Fruit fly (Drosophila melanogaster) whole organism, embryonic: Measurements from ENCODE around the gene Dtg.

Experiments
- BtbVII ChIP-seq: fragments of 200-800 bp; sonication (Bioruptor generic); optimal IDR thresholded peaks from 3 replicates; lab custom pipeline; 2017; ENCODE audit warnings: missing biosample characterization, mild to moderate bottlenecking, missing genetic modification characterization
- CG10462 ChIP-seq: fragments of 200-800 bp; sonication (Bioruptor generic); optimal IDR thresholded peaks from 2 replicates; lab custom pipeline; 2016; ENCODE audit warnings: missing biosample characterization, missing genetic modification characterization
- CG10979 ChIP-seq: fragments of 200-800 bp; sonication (Bioruptor generic); optimal IDR thresholded peaks from 2 replicates; lab custom pipeline; 2018; ENCODE audit warnings: missing biosample characterization, mild to moderate bottlenecking, missing genetic modification characterization, moderate library complexity
- CG12942 ChIP-seq: fragments of 200-800 bp; sonication (Bioruptor generic); optimal IDR thresholded peaks from 3 replicates; lab custom pipeline; 2016; ENCODE audit warnings: missing biosample characterization, missing genetic modification characterization
- CG14710 ChIP-seq: fragments of 200-800 bp; sonication (Bioruptor generic); optimal IDR thresholded peaks from 3 replicates; lab custom pipeline; 2019; ENCODE audit warnings: missing biosample characterization, mild to moderate bottlenecking, missing genetic modification characterization, moderate library complexity
- CG31224 ChIP-seq: fragments of 200-800 bp; sonication (Bioruptor generic); IDR thresholded peaks from 2 replicates; pipeline ENCODE4 v1.3.6; 2022; ENCODE audit warnings: missing biosample characterization, missing genetic modification characterization
- CG31388 ChIP-seq: fragments of 200-800 bp; sonication (Bioruptor generic); optimal IDR thresholded peaks from 2 replicates; lab custom pipeline; 2016; ENCODE audit warnings: missing biosample characterization, missing genetic modification characterization
- CG31441 ChIP-seq: fragments of 200-800 bp; sonication (Bioruptor generic); IDR thresholded peaks from 2 replicates; pipeline ENCODE4 v1.3.6; 2022; ENCODE audit warnings: missing biosample characterization, missing genetic modification characterization
- CG4854 ChIP-seq: fragments of 200-800 bp; sonication (Bioruptor generic); optimal IDR thresholded peaks from 2 replicates; lab custom pipeline; 2016; ENCODE audit warnings: missing biosample characterization, missing genetic modification characterization, inconsistent platforms
- CG6272 ChIP-seq: fragments of 200-800 bp; sonication (Bioruptor generic); IDR thresholded peaks from 2 replicates; pipeline ENCODE4 v1.3.6; 2022; ENCODE audit warnings: missing biosample characterization, missing genetic modification characterization
- CG6813 ChIP-seq: fragments of 200-800 bp; sonication (Bioruptor generic); optimal IDR thresholded peaks from 2 replicates; lab custom pipeline; 2017; ENCODE audit warnings: missing biosample characterization, missing genetic modification characterization, mild to moderate bottlenecking, moderate library complexity, missing genetic modification reagents
- CG7963 ChIP-seq: fragments of 200-800 bp; sonication (Bioruptor generic); IDR thresholded peaks from 3 replicates; pipeline ENCODE4 v1.3.6; 2022; ENCODE audit warnings: missing biosample characterization, missing genetic modification characterization; ENCODE audit not compliant: partially characterized antibody
- CTCF ChIP-seq: fragments of 200-800 bp; sonication (Bioruptor generic); optimal IDR thresholded peaks from 2 replicates; lab custom pipeline; 2017; ENCODE audit warnings: missing biosample characterization, mild to moderate bottlenecking, missing genetic modification characterization, moderate library complexity
- Chrac-16 ChIP-seq: fragments of 200-800 bp; sonication (Bioruptor generic); optimal IDR thresholded peaks from 3 replicates; lab custom pipeline; 2016; ENCODE audit warnings: missing biosample characterization, missing genetic modification characterization
- CoRest ChIP-seq: fragments of 200-800 bp; sonication (Bioruptor generic); optimal IDR thresholded peaks from 3 replicates; lab custom pipeline; 2018; ENCODE audit warnings: missing biosample characterization, mild to moderate bottlenecking, missing genetic modification characterization, moderate library complexity
- D ChIP-seq, 2 experiments: fragments of 200-800 bp in 1 of 2; fragments of >200 bp in 1 of 2; sonication (Bioruptor generic) in 1 of 2; optimal IDR thresholded peaks; 2 replicates in 1 of 2; 3 replicates in 1 of 2; lab custom pipeline; 2017; ENCODE audit warnings: mild to moderate bottlenecking in 1 of 2, missing biosample characterization in 1 of 2, missing genetic modification characterization in 1 of 2, missing genetic modification reagents in 1 of 2
- Dll ChIP-seq: fragments of 200-800 bp; sonication (Bioruptor generic); IDR thresholded peaks from 4 replicates; pipeline ENCODE4 v1.3.6; 2022; ENCODE audit warnings: missing biosample characterization, missing genetic modification characterization; ENCODE audit not compliant: partially characterized antibody
- Fer1 ChIP-seq: fragments of 200-800 bp; sonication (Bioruptor generic); optimal IDR thresholded peaks from 2 replicates; lab custom pipeline; 2017; ENCODE audit warnings: missing biosample characterization, mild to moderate bottlenecking, missing genetic modification characterization
- HLH3B ChIP-seq: fragments of 200-800 bp; sonication (Bioruptor generic); IDR thresholded peaks from 2 replicates; pipeline ENCODE4 v1.3.6; 2022; ENCODE audit warnings: missing biosample characterization, missing genetic modification characterization
- MBD-R2 ChIP-seq: fragments of 200-800 bp; sonication (Bioruptor generic); IDR thresholded peaks from 2 replicates; pipeline ENCODE4 v1.3.6; 2022; ENCODE audit warnings: missing biosample characterization, missing genetic modification characterization
- Ravus ChIP-seq: fragments of 200-800 bp; sonication (Bioruptor generic); IDR thresholded peaks from 2 replicates; pipeline ENCODE4 v1.3.6; 2022; ENCODE audit warnings: missing biosample characterization, missing genetic modification characterization
- Rfx ChIP-seq: fragments of 200-800 bp; sonication (Bioruptor generic); IDR thresholded peaks from 2 replicates; pipeline ENCODE4 v1.3.6; 2022; ENCODE audit warnings: missing biosample characterization, missing genetic modification characterization
- Six4 ChIP-seq: fragments of 200-800 bp; sonication (Bioruptor generic); optimal IDR thresholded peaks from 2 replicates; lab custom pipeline; 2016; ENCODE audit warnings: missing biosample characterization, missing genetic modification characterization
- TFAM ChIP-seq: fragments of 200-800 bp; sonication (Bioruptor generic); optimal IDR thresholded peaks from 2 replicates; lab custom pipeline; 2017; ENCODE audit warnings: missing biosample characterization, missing genetic modification characterization, inconsistent platforms
- ab ChIP-seq: fragments of 200-800 bp; sonication (Bioruptor generic); optimal IDR thresholded peaks from 2 replicates; lab custom pipeline; 2016; ENCODE audit warnings: missing biosample characterization, missing genetic modification characterization
- ase ChIP-seq: fragments of 200-800 bp; sonication (Bioruptor generic); IDR thresholded peaks from 3 replicates; pipeline ENCODE4 v1.3.6; 2022; ENCODE audit warnings: missing biosample characterization, missing genetic modification characterization
- az2 ChIP-seq: fragments of 200-800 bp; sonication (Bioruptor generic); optimal IDR thresholded peaks from 3 replicates; lab custom pipeline; 2016; ENCODE audit warnings: missing biosample characterization, missing genetic modification characterization
- bowl ChIP-seq: fragments of 200-800 bp; sonication (Bioruptor generic); IDR thresholded peaks from 2 replicates; pipeline ENCODE4 v1.3.6; 2022; ENCODE audit warnings: missing biosample characterization, missing genetic modification characterization
- cad ChIP-seq: fragments of >200 bp; optimal IDR thresholded peaks from 2 replicates; lab custom pipeline; 2017; ENCODE audit warnings: missing biosample characterization, missing genetic modification characterization
- cg ChIP-seq: fragments of 200-800 bp; sonication (Bioruptor generic); optimal IDR thresholded peaks from 3 replicates; lab custom pipeline; 2019; ENCODE audit warnings: missing biosample characterization, mild to moderate bottlenecking, missing genetic modification characterization, moderate library complexity
- crc ChIP-seq: fragments of 200-800 bp; sonication (Bioruptor generic); optimal IDR thresholded peaks from 2 replicates; lab custom pipeline; 2016; ENCODE audit warnings: missing biosample characterization, missing genetic modification characterization
- dati ChIP-seq: fragments of 200-800 bp; sonication (Bioruptor generic); IDR thresholded peaks from 2 replicates; pipeline ENCODE4 v1.3.6; 2022; ENCODE audit warnings: missing biosample characterization, missing genetic modification characterization
- emc ChIP-seq: fragments of 200-800 bp; sonication (Bioruptor generic); optimal IDR thresholded peaks from 2 replicates; lab custom pipeline; 2016; ENCODE audit warnings: missing biosample characterization, missing genetic modification characterization
- fd96Cb ChIP-seq: fragments of 200-800 bp; sonication (Bioruptor generic); optimal IDR thresholded peaks from 2 replicates; lab custom pipeline; 2018; ENCODE audit warnings: missing biosample characterization, mild to moderate bottlenecking, missing genetic modification characterization, moderate library complexity
- gcm2 ChIP-seq: fragments of 200-800 bp; sonication (Bioruptor generic); optimal IDR thresholded peaks from 2 replicates; lab custom pipeline; 2016; ENCODE audit warnings: missing biosample characterization, missing genetic modification characterization
- gsb ChIP-seq: fragments of 200-800 bp; sonication (Bioruptor generic); IDR thresholded peaks from 2 replicates; pipeline ENCODE4 v1.3.6; 2022; ENCODE audit warnings: missing biosample characterization, missing genetic modification characterization
- klu ChIP-seq: fragments of 200-800 bp; sonication (Bioruptor generic); IDR thresholded peaks from 2 replicates; pipeline ENCODE4 v1.3.6; 2022; ENCODE audit warnings: missing biosample characterization, missing genetic modification characterization
- lola ChIP-seq, 3 experiments: fragments of >200 bp in 2 of 3; fragments of 200-800 bp in 1 of 3; sonication (Bioruptor generic) in 1 of 3; optimal IDR thresholded peaks; 2 replicates each; lab custom pipeline; 2017 to 2019; ENCODE audit warnings: missing biosample characterization in 3 of 3, missing genetic modification characterization in 3 of 3, mild to moderate bottlenecking in 1 of 3, moderate library complexity in 1 of 3
- nom ChIP-seq: fragments of 200-800 bp; sonication (Bioruptor generic); optimal IDR thresholded peaks from 2 replicates; lab custom pipeline; 2017; ENCODE audit warnings: missing biosample characterization, missing genetic modification characterization, mild to moderate bottlenecking, moderate library complexity, missing genetic modification reagents
- org-1 ChIP-seq: fragments of 200-800 bp; sonication (Bioruptor generic); optimal IDR thresholded peaks from 2 replicates; lab custom pipeline; 2017; ENCODE audit warnings: missing biosample characterization, missing genetic modification characterization
- pros ChIP-seq: fragments of 200-800 bp; sonication (Bioruptor generic); optimal IDR thresholded peaks from 3 replicates; lab custom pipeline; 2019; ENCODE audit warnings: missing biosample characterization, mild to moderate bottlenecking, missing genetic modification characterization, moderate library complexity
- salm ChIP-seq: fragments of 200-800 bp; sonication (Bioruptor generic); optimal IDR thresholded peaks from 2 replicates; lab custom pipeline; 2018; ENCODE audit warnings: missing biosample characterization, mild to moderate bottlenecking, missing genetic modification characterization
- schlank ChIP-seq: fragments of 200-800 bp; sonication (Bioruptor generic); optimal IDR thresholded peaks from 2 replicates; lab custom pipeline; 2018; ENCODE audit warnings: missing biosample characterization, mild to moderate bottlenecking, missing genetic modification characterization
- shn ChIP-seq: fragments of 200-800 bp; sonication (Bioruptor generic); optimal IDR thresholded peaks from 3 replicates; lab custom pipeline; 2016; ENCODE audit warnings: missing biosample characterization, missing genetic modification characterization
- sqz ChIP-seq: fragments of 200-800 bp; sonication (Bioruptor generic); optimal IDR thresholded peaks from 3 replicates; lab custom pipeline; 2018; ENCODE audit warnings: missing biosample characterization, mild to moderate bottlenecking, missing genetic modification characterization
- sr ChIP-seq: fragments of 200-800 bp; sonication (Bioruptor generic); IDR thresholded peaks from 3 replicates; pipeline ENCODE4 v1.3.6; 2022; ENCODE audit warnings: missing biosample characterization, missing genetic modification characterization
- stwl ChIP-seq: fragments of 200-800 bp; sonication (Bioruptor generic); optimal IDR thresholded peaks from 3 replicates; lab custom pipeline; 2018; ENCODE audit warnings: missing biosample characterization, mild to moderate bottlenecking, missing genetic modification characterization, moderate library complexity
- tll ChIP-seq, 2 experiments: fragments of 200-800 bp in 1 of 2; fragments of >200 bp in 1 of 2; sonication (Bioruptor generic) in 1 of 2; optimal IDR thresholded peaks; 2 replicates each; lab custom pipeline; 2017 to 2019; ENCODE audit warnings: missing biosample characterization in 2 of 2, missing genetic modification characterization in 2 of 2, mild to moderate bottlenecking in 1 of 2, moderate library complexity in 1 of 2
- unc-4 ChIP-seq: fragments of 200-800 bp; sonication (Bioruptor generic); IDR thresholded peaks from 2 replicates; pipeline ENCODE4 v1.3.6; 2022; ENCODE audit warnings: missing biosample characterization, missing genetic modification characterization; ENCODE audit not compliant: partially characterized antibody
- usp ChIP-seq: fragments of >200 bp; optimal IDR thresholded peaks from 2 replicates; lab custom pipeline; 2017; ENCODE audit warnings: missing biosample characterization, missing genetic modification characterization
- vvl ChIP-seq: fragments of 200-800 bp; sonication (Bioruptor generic); IDR thresholded peaks from 2 replicates; pipeline ENCODE4 v1.3.6; 2022; ENCODE audit warnings: missing biosample characterization, missing genetic modification characterization

Gene Dtg

dm6 chr3R:12630369-12630768, 17.5 kb upstream of the Dtg start, which contains the start of gene Not10 (continued):
- TF ChIP-seq Ravus (GFP tag; lab: Robert Waterston, UW) = no peak
- TF ChIP-seq CG10979 (tag; lab: Kevin White, UChicago) = peak; percentile 27
- TF ChIP-seq sr (GFP tag; lab: Robert Waterston, UW) = no peak
- TF ChIP-seq D (optimal IDR thresholded peaks at IDR 0.05; lab: Kevin White, UChicago) = no peak
- no peak for TF ChIP-seq D (GFP tag; optimal IDR thresholded peaks at IDR 0.05; lab: Kevin White, UChicago)
- no peak for TF ChIP-seq usp (GFP tag; lab: Kevin White, UChicago)
- no peak for TF ChIP-seq nom (GFP tag; lab: Kevin White, UChicago)
- TF ChIP-seq gsb = no peak
- TF ChIP-seq stwl (tag; lab: Kevin White, UChicago) = peak; percentile 55
- no peak; the same call in 1 of the 2 replicates for TF ChIP-seq CG31441 (GFP tag; lab: Robert Waterston, UW)
- TF ChIP-seq CTCF (GFP tag; lab: Kevin White, UChicago) = peak; percentile 85
- TF ChIP-seq CG6272 = peak; percentile 48; the same call in 1 of the 2 replicates
- no peak for TF ChIP-seq CG10462 (GFP tag; lab: Kevin White, UChicago)
- TF ChIP-seq lola (GFP tag; optimal IDR thresholded peaks at IDR 0.05; lab: Kevin White, UChicago) = peak in 1 of 3 experiments; percentile 11
- peak; percentile 77 for TF ChIP-seq CG14710 (tag; lab: Kevin White, UChicago)
- TF ChIP-seq BtbVII = no peak
- TF ChIP-seq dati (GFP tag; lab: Robert Waterston, UW) = no peak
- peak; percentile 86 for TF ChIP-seq Dll (GFP tag; lab: Robert Waterston, UW)
- peak; percentile 68 for TF ChIP-seq MBD-R2 (GFP tag; lab: Robert Waterston, UW)
- no peak for TF ChIP-seq org-1 (GFP tag; lab: Kevin White, UChicago)
- TF ChIP-seq ase (GFP tag; lab: Robert Waterston, UW) = no peak
- TF ChIP-seq ab (GFP tag; lab: Kevin White, UChicago) = no peak
- no peak for TF ChIP-seq tll (GFP tag; optimal IDR thresholded peaks at IDR 0.05; lab: Kevin White, UChicago)
- TF ChIP-seq unc-4 (GFP tag; lab: Robert Waterston, UW) = peak; percentile 83
- peak; percentile 35; the same call in 1 of the 2 replicates for TF ChIP-seq HLH3B (GFP tag; lab: Robert Waterston, UW)
- TF ChIP-seq salm (tag; lab: Kevin White, UChicago) = no peak
- TF ChIP-seq cad (GFP tag; lab: Kevin White, UChicago) = no peak
- peak; percentile 17 for TF ChIP-seq CG12942
- no peak for TF ChIP-seq gcm2 (GFP tag; lab: Kevin White, UChicago)
- TF ChIP-seq crc (GFP tag; lab: Kevin White, UChicago) = no peak
- TF ChIP-seq Six4 (GFP tag; lab: Kevin White, UChicago) = no peak
- no peak for TF ChIP-seq pros (GFP tag; lab: Kevin White, UChicago)
- peak; percentile 52 for TF ChIP-seq Rfx (GFP tag; lab: Robert Waterston, UW)
- no peak for TF ChIP-seq CG7963 (GFP tag; lab: Robert Waterston, UW)
- no peak for TF ChIP-seq emc (GFP tag; lab: Kevin White, UChicago)
- no peak for TF ChIP-seq schlank (tag; lab: Kevin White, UChicago)
- TF ChIP-seq CG6813 (GFP tag; lab: Kevin White, UChicago) = no peak
- no peak for TF ChIP-seq fd96Cb (tag; lab: Kevin White, UChicago)
- no peak for TF ChIP-seq bowl (GFP tag; lab: Robert Waterston, UW)
- TF ChIP-seq Chrac-16 (GFP tag; lab: Kevin White, UChicago) = peak; percentile 38
- no peak for TF ChIP-seq CG31388
- no peak for TF ChIP-seq CG31224 (GFP tag; lab: Robert Waterston, UW)
- no peak for TF ChIP-seq Fer1 (GFP tag; lab: Kevin White, UChicago)
- TF ChIP-seq az2 (GFP tag; lab: Kevin White, UChicago) = peak; percentile 49
- no peak for TF ChIP-seq TFAM (GFP tag; lab: Kevin White, UChicago)
- no peak for TF ChIP-seq CG4854 (GFP tag; lab: Kevin White, UChicago)
- no peak for TF ChIP-seq sqz (GFP tag; lab: Kevin White, UChicago)
- TF ChIP-seq vvl (GFP tag; lab: Robert Waterston, UW) = 0 out of 2 replicates have a peak, but pooled peaks have one; percentile 11
- no peak for TF ChIP-seq shn (GFP tag; lab: Kevin White, UChicago)
- no peak; the same call in 1 of the 2 replicates for TF ChIP-seq klu (GFP tag; lab: Robert Waterston, UW)
- no peak for TF ChIP-seq cg (GFP tag; lab: Kevin White, UChicago)
- TF ChIP-seq CoRest (tag; lab: Kevin White, UChicago) = peak; percentile 69
